Worm (Caenorhabditis elegans) whole organism, young adult: ENCODE data around the gene T28A11.4.

Source experiments
- F22D6.2 ChIP-seq: sonication (generic microtip); optimal IDR thresholded peaks from 2 replicates; lab custom pipeline; 2016; ENCODE audit warnings: mild to moderate bottlenecking, missing genetic modification characterization, missing compliant biosample characterization
- F37B4.10 ChIP-seq: fragments of 200-800 bp; sonication (Bioruptor generic); IDR thresholded peaks from 2 replicates; pipeline ENCODE4 v1.3.6; 2022; ENCODE audit warnings: missing genetic modification characterization, missing compliant biosample characterization
- K11D2.4 ChIP-seq: fragments of 200-800 bp; sonication (Bioruptor generic); IDR thresholded peaks from 2 replicates; pipeline ENCODE4 v1.3.6; 2022; ENCODE audit warnings: missing genetic modification reagents, missing genetic modification characterization, missing compliant biosample characterization
- Y53G8AR.9 ChIP-seq: fragments of 200-800 bp; sonication (Bioruptor generic); conservative IDR thresholded peaks from 2 replicates; pipeline ENCODE4 v1.3.6; 2022; ENCODE audit warnings: missing genetic modification reagents, missing genetic modification characterization, missing compliant biosample characterization
- akir-1 ChIP-seq: fragments of 200-800 bp; sonication (Bioruptor generic); optimal IDR thresholded peaks from 2 replicates; lab custom pipeline; 2018; ENCODE audit warnings: mild to moderate bottlenecking, missing genetic modification characterization, moderate library complexity, missing compliant biosample characterization
- atf-7 ChIP-seq: sonication (generic microtip); optimal IDR thresholded peaks from 2 replicates; lab custom pipeline; 2017; ENCODE audit warnings: mild to moderate bottlenecking, missing genetic modification characterization, missing compliant biosample characterization
- athp-1 ChIP-seq: sonication (generic microtip); optimal IDR thresholded peaks from 2 replicates; lab custom pipeline; 2017; ENCODE audit warnings: mild to moderate bottlenecking, missing genetic modification characterization, missing compliant biosample characterization
- cebp-2 ChIP-seq: fragments of 200-800 bp; sonication (Bioruptor generic); IDR thresholded peaks from 2 replicates; pipeline ENCODE4 v1.3.6; 2022; ENCODE audit warnings: missing genetic modification characterization, missing compliant biosample characterization
- egl-18 ChIP-seq: fragments of 200-800 bp; sonication (Bioruptor generic); IDR thresholded peaks from 2 replicates; pipeline ENCODE4 v1.3.6; 2022; ENCODE audit warnings: missing genetic modification reagents, missing genetic modification characterization, missing compliant biosample characterization
- ekl-4 ChIP-seq: fragments of 200-800 bp; sonication (Bioruptor generic); IDR thresholded peaks from 2 replicates; pipeline ENCODE4 v1.3.6; 2022; ENCODE audit warnings: missing genetic modification reagents, missing genetic modification characterization, missing compliant biosample characterization
- hlh-26 ChIP-seq: fragments of 200-800 bp; sonication (Bioruptor generic); conservative IDR thresholded peaks from 2 replicates; pipeline ENCODE4 v1.3.6; 2022; ENCODE audit warnings: missing genetic modification reagents, missing genetic modification characterization, missing compliant biosample characterization
- lag-1 ChIP-seq: fragments of 200-800 bp; sonication (Bioruptor generic); IDR thresholded peaks from 2 replicates; pipeline ENCODE4 v1.3.6; 2022; ENCODE audit warnings: missing genetic modification reagents, missing genetic modification characterization, missing compliant biosample characterization
- let-526 ChIP-seq: fragments of 200-800 bp; sonication (Bioruptor generic); IDR thresholded peaks from 2 replicates; pipeline ENCODE4 v1.3.6; 2022; ENCODE audit warnings: missing genetic modification reagents, missing genetic modification characterization, missing compliant biosample characterization
- lsl-1 ChIP-seq: fragments of 200-800 bp; sonication (Bioruptor generic); optimal IDR thresholded peaks from 2 replicates; lab custom pipeline; 2018; ENCODE audit warnings: mild to moderate bottlenecking, missing genetic modification characterization, moderate library complexity, missing compliant biosample characterization
- madf-3 ChIP-seq: fragments of 200-800 bp; sonication (Bioruptor generic); IDR thresholded peaks from 2 replicates; pipeline ENCODE4 v1.3.6; 2022; ENCODE audit warnings: missing genetic modification reagents, missing genetic modification characterization, missing compliant biosample characterization
- madf-6 ChIP-seq: fragments of 200-800 bp; sonication (Bioruptor generic); IDR thresholded peaks from 2 replicates; pipeline ENCODE4 v1.3.6; 2022; ENCODE audit warnings: missing genetic modification reagents, missing genetic modification characterization, missing compliant biosample characterization
- madf-8 ChIP-seq: fragments of 200-800 bp; sonication (Bioruptor generic); conservative IDR thresholded peaks from 2 replicates; pipeline ENCODE4 v1.3.6; 2022; ENCODE audit warnings: missing genetic modification reagents, missing genetic modification characterization, missing compliant biosample characterization
- nfya-1 ChIP-seq: sonication (generic microtip); optimal IDR thresholded peaks from 2 replicates; lab custom pipeline; 2017; ENCODE audit warnings: antibody characterized with exemption, missing compliant biosample characterization, missing genetic modification characterization, borderline replicate concordance; ENCODE audit not compliant: insufficient read depth
- nhr-179 ChIP-seq: sonication (generic microtip); optimal IDR thresholded peaks from 2 replicates; lab custom pipeline; 2016; ENCODE audit warnings: mild to moderate bottlenecking, missing genetic modification characterization, missing compliant biosample characterization
- repo-1 ChIP-seq: sonication (generic microtip); optimal IDR thresholded peaks from 2 replicates; lab custom pipeline; 2017; ENCODE audit warnings: mild to moderate bottlenecking, missing genetic modification characterization, missing compliant biosample characterization
- sdz-38 ChIP-seq: sonication (generic microtip); optimal IDR thresholded peaks from 2 replicates; lab custom pipeline; 2016; ENCODE audit warnings: missing genotype, missing genetic modification characterization, missing compliant biosample characterization
- sea-2 ChIP-seq: fragments of 200-800 bp; sonication (Bioruptor generic); IDR thresholded peaks from 2 replicates; pipeline ENCODE4 v1.3.6; 2022; ENCODE audit warnings: missing genetic modification characterization, missing compliant biosample characterization
- snpc-1.1 ChIP-seq: sonication (generic microtip); optimal IDR thresholded peaks from 2 replicates; lab custom pipeline; 2017; ENCODE audit warnings: missing genetic modification characterization, mild to moderate bottlenecking, missing compliant biosample characterization, antibody characterized with exemption, moderate library complexity, missing genotype, missing genetic modification reagents; ENCODE audit not compliant: insufficient read depth
- snpc-1.3 ChIP-seq: sonication (generic microtip); optimal IDR thresholded peaks from 2 replicates; lab custom pipeline; 2017; ENCODE audit warnings: missing genetic modification characterization, mild to moderate bottlenecking, missing compliant biosample characterization, antibody characterized with exemption, moderate library complexity, missing genotype, missing genetic modification reagents; ENCODE audit not compliant: insufficient read depth
- snpc-3.4 ChIP-seq: sonication (generic microtip); optimal IDR thresholded peaks from 2 replicates; lab custom pipeline; 2017; ENCODE audit warnings: missing genetic modification characterization, mild to moderate bottlenecking, missing compliant biosample characterization, antibody characterized with exemption, moderate library complexity, missing genotype, missing genetic modification reagents
- tbp1 ChIP-seq: fragments of 200-800 bp; sonication (Bioruptor generic); optimal IDR thresholded peaks from 2 replicates; lab custom pipeline; 2018; ENCODE audit warnings: mild to moderate bottlenecking, missing genetic modification characterization, missing compliant biosample characterization
- zfh-2 ChIP-seq: fragments of 200-800 bp; sonication (Bioruptor generic); conservative IDR thresholded peaks from 2 replicates; pipeline ENCODE4 v1.3.6; 2022; ENCODE audit warnings: missing genetic modification reagents, missing genetic modification characterization, missing compliant biosample characterization
- ztf-22 ChIP-seq: fragments of 200-800 bp; sonication (Bioruptor generic); optimal IDR thresholded peaks from 2 replicates; lab custom pipeline; 2018; ENCODE audit warnings: mild to moderate bottlenecking, missing genetic modification characterization, moderate library complexity, missing compliant biosample characterization
- ztf-25 ChIP-seq: fragments of 200-800 bp; sonication (Bioruptor generic); IDR thresholded peaks from 2 replicates; pipeline ENCODE4 v1.3.6; 2022; ENCODE audit warnings: missing genetic modification reagents, missing genetic modification characterization, missing compliant biosample characterization
- ztf-28 ChIP-seq: fragments of 200-800 bp; sonication (Bioruptor generic); IDR thresholded peaks from 2 replicates; pipeline ENCODE4 v1.3.6; 2022; ENCODE audit warnings: missing genetic modification reagents, missing genetic modification characterization, missing compliant biosample characterization
- ztf-3 ChIP-seq: fragments of 200-800 bp; sonication (Bioruptor generic); optimal IDR thresholded peaks from 2 replicates; lab custom pipeline; 2018; ENCODE audit warnings: mild to moderate bottlenecking, missing genetic modification characterization, missing compliant biosample characterization
- ztf-6 ChIP-seq: fragments of 200-800 bp; sonication (Bioruptor generic); IDR thresholded peaks from 2 replicates; pipeline ENCODE4 v1.3.6; 2022; ENCODE audit warnings: missing genetic modification reagents, missing genetic modification characterization, missing compliant biosample characterization

The T28A11.4 gene

ce11 chrV:3297764-3298163 lies 23.9 kb downstream of the T28A11.4 start, which contains the start of gene srx-122:
TSS of gene srx-122 (minus strand) at chrV:3297864.
- TF ChIP-seq sea-2 (GFP tag; lab: Robert Waterston, UW) (no peak), snpc-3.4 (tag; lab: Kevin White, UChicago) (no peak), snpc-1.1 (tag; lab: Kevin White, UChicago) (no peak), nfya-1 (tag; lab: Kevin White, UChicago) (no peak), F37B4.10 (GFP tag; lab: Robert Waterston, UW) (no peak), zfh-2 (no peak), hlh-26 (GFP tag; lab: Robert Waterston, UW) (no peak), F22D6.2 (no peak), madf-6 (GFP tag; lab: Robert Waterston, UW) (no peak), ekl-4 (GFP tag; lab: Robert Waterston, UW) (no peak), nhr-179 (tag; lab: Kevin White, UChicago) (no peak), ztf-28 (GFP tag; lab: Robert Waterston, UW) (no peak), ztf-22 (GFP tag; lab: Kevin White, UChicago) (no peak), repo-1 (tag; lab: Kevin White, UChicago) (no peak), ztf-6 (GFP tag; lab: Robert Waterston, UW) (no peak), madf-8 (GFP tag; lab: Robert Waterston, UW) (no peak), cebp-2 (GFP tag; lab: Robert Waterston, UW) (no peak), akir-1 (GFP tag; lab: Kevin White, UChicago) (no peak), tbp1 (GFP tag; lab: Kevin White, UChicago) (no peak)

ce11 chrV:3299437-3299836 lies 25.6 kb downstream of the T28A11.4 start:
- TF ChIP-seq snpc-1.3 (tag; lab: Kevin White, UChicago) (no peak), ztf-25 (GFP tag; lab: Robert Waterston, UW) (0 out of 2 replicates have a peak, but pooled peaks have one; percentile 36), let-526 (0 out of 2 replicates have a peak, but pooled peaks have one; percentile 22), egl-18 (GFP tag; lab: Robert Waterston, UW) (peak; percentile 66; the same call in 1 of the 2 replicates), K11D2.4 (GFP tag; lab: Robert Waterston, UW) (no peak)

ce11 chrV:3301898-3302297 lies 28.0 kb downstream of the T28A11.4 start, which contains the start of gene srbc-1:
TSS of gene srbc-1 (minus strand) at chrV:3301998.
- TF ChIP-seq akir-1 (GFP tag; lab: Kevin White, UChicago) (no peak), atf-7 (tag; lab: Kevin White, UChicago) (no peak), Y53G8AR.9 (GFP tag; lab: Robert Waterston, UW) (no peak), athp-1 (no peak), madf-3 (no peak), lsl-1 (GFP tag; lab: Kevin White, UChicago) (no peak), F37B4.10 (GFP tag; lab: Robert Waterston, UW) (no peak), lag-1 (no peak), snpc-1.3 (tag; lab: Kevin White, UChicago) (no peak)

- TF ChIP-seq athp-1: no peak
- no peak for TF ChIP-seq sdz-38 (tag; lab: Kevin White, UChicago)
- TF ChIP-seq ztf-3 (GFP tag; lab: Kevin White, UChicago): no peak
- no peak for TF ChIP-seq ztf-22 (GFP tag; lab: Kevin White, UChicago)
- TF ChIP-seq, all 124 proteins: peak for 0
Observed at ce11 chrV:3308169-3308568, 34.3 kb downstream of the T28A11.4 start, which contains the start of gene srbc-3. TSS of gene srbc-3 (plus strand) at chrV:3308469.
